Fruit fly (Drosophila melanogaster) Kc167 (cell line): ENCODE measurements around the gene Eaf6.

Experiments used
- Myc ChIP-seq: fragments of >200 bp; optimal IDR thresholded peaks from 2 replicates; lab custom pipeline; 2017; ENCODE audit warnings: missing external identifiers
- Sin3A ChIP-seq: fragments of >200 bp; optimal IDR thresholded peaks from 2 replicates; lab custom pipeline; 2018; ENCODE audit warnings: missing external identifiers
- h ChIP-seq: fragments of >200 bp; optimal IDR thresholded peaks from 3 replicates; lab custom pipeline; 2018; ENCODE audit warnings: missing external identifiers
- insv ChIP-seq: fragments of >200 bp; optimal IDR thresholded peaks from 3 replicates; lab custom pipeline; 2018; ENCODE audit warnings: missing external identifiers
- psq ChIP-seq: fragments of >200 bp; optimal IDR thresholded peaks from 2 replicates; lab custom pipeline; 2017; ENCODE audit warnings: missing external identifiers

DNA sequence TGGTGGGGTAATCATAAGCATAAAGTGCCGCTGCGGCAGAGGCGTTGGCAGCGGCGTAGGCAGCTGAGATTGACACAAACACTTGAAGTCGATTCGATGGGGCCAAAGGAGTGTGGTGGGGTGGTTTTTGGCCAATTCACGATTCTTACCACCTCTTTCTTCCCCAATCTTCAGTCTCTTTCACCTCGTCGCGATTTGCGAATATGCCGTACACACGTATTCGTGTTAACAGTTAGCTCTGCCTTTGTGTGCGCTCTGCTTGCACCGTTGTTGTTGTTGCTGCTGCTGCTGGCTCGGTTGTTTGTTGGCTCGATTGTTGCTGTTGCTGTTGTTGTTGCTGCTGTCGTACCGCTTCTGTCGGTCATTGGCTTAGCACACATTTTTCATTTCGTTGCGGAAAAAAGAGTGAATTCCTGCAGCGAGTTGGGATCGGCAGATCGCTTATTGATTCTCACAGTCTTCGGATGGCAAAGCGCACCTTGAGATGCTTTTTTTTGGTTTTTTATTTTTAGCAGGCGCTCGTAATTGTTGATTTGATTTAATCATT is 17.1 kb upstream of the Eaf6 start:
- TF ChIP-seq Myc (lab: Kevin White, UChicago) (no peak), h (lab: Kevin White, UChicago) (no peak), Sin3A (lab: Kevin White, UChicago) (no peak), insv (lab: Kevin White, UChicago) (no peak), psq (lab: Kevin White, UChicago) (no peak)
